Fruit fly (Drosophila melanogaster) whole organism, embryonic: ENCODE measurements around the gene CG17364.

Experiments
- BEAF-32 ChIP-seq: fragments of 200-800 bp; sonication (Bioruptor generic); optimal IDR thresholded peaks from 3 replicates; lab custom pipeline; 2017; ENCODE audit warnings: missing biosample characterization, missing genetic modification characterization, mild to moderate bottlenecking, moderate library complexity, missing genetic modification reagents
- CG10565 ChIP-seq: fragments of 200-800 bp; sonication (Bioruptor generic); optimal IDR thresholded peaks from 3 replicates; lab custom pipeline; 2016; ENCODE audit warnings: missing biosample characterization, mild to moderate bottlenecking, missing genetic modification characterization
- CG10654 ChIP-seq: fragments of 200-800 bp; sonication (Bioruptor generic); optimal IDR thresholded peaks from 2 replicates; lab custom pipeline; 2016; ENCODE audit warnings: missing biosample characterization, missing genetic modification characterization
- CG11085 ChIP-seq: fragments of 200-800 bp; sonication (Bioruptor generic); IDR thresholded peaks from 2 replicates; pipeline ENCODE4 v1.3.6; 2022; ENCODE audit warnings: missing biosample characterization, missing genetic modification characterization
- CG11093 ChIP-seq: fragments of 200-800 bp; sonication (Bioruptor generic); IDR thresholded peaks from 3 replicates; pipeline ENCODE4 v1.3.6; 2022; ENCODE audit warnings: missing biosample characterization, missing genetic modification characterization
- CG11398 ChIP-seq: fragments of 200-800 bp; sonication (Bioruptor generic); optimal IDR thresholded peaks from 2 replicates; lab custom pipeline; 2016; ENCODE audit warnings: missing biosample characterization, missing genetic modification characterization
- CG11560 ChIP-seq: fragments of 200-800 bp; sonication (Bioruptor generic); IDR thresholded peaks from 3 replicates; pipeline ENCODE4 v1.3.6; 2022; ENCODE audit warnings: missing biosample characterization, missing genetic modification characterization
- CG14965 ChIP-seq: fragments of 200-800 bp; sonication (Bioruptor generic); optimal IDR thresholded peaks from 2 replicates; lab custom pipeline; 2016; ENCODE audit warnings: missing biosample characterization, missing genetic modification characterization, borderline replicate concordance
- CG15696 ChIP-seq: fragments of 200-800 bp; sonication (Bioruptor generic); optimal IDR thresholded peaks from 2 replicates; lab custom pipeline; 2019; ENCODE audit warnings: missing biosample characterization, mild to moderate bottlenecking, missing genetic modification characterization, moderate library complexity
- CG16863 ChIP-seq: fragments of 200-800 bp; sonication (Bioruptor generic); optimal IDR thresholded peaks from 3 replicates; lab custom pipeline; 2016; ENCODE audit warnings: missing biosample characterization, missing genetic modification characterization
- CG1792 ChIP-seq: fragments of 200-800 bp; sonication (Bioruptor generic); optimal IDR thresholded peaks from 2 replicates; lab custom pipeline; 2016; ENCODE audit warnings: missing biosample characterization, missing genetic modification characterization
- CG2202 ChIP-seq: fragments of 200-800 bp; sonication (Bioruptor generic); optimal IDR thresholded peaks from 2 replicates; lab custom pipeline; 2018; ENCODE audit warnings: missing biosample characterization, mild to moderate bottlenecking, missing genetic modification characterization
- CG31365 ChIP-seq: fragments of 200-800 bp; sonication (Bioruptor generic); optimal IDR thresholded peaks from 2 replicates; lab custom pipeline; 2018; ENCODE audit warnings: missing biosample characterization, mild to moderate bottlenecking, missing genetic modification characterization
- CG32767 ChIP-seq: fragments of 200-800 bp; sonication (Bioruptor generic); IDR thresholded peaks from 2 replicates; pipeline ENCODE4 v1.3.6; 2022; ENCODE audit warnings: missing biosample characterization, missing genetic modification characterization
- CG42726 ChIP-seq: fragments of 200-800 bp; sonication (Bioruptor generic); IDR thresholded peaks from 2 replicates; pipeline ENCODE4 v1.3.6; 2022; ENCODE audit warnings: missing biosample characterization, missing genetic modification characterization; ENCODE audit not compliant: partially characterized antibody
- CG4328 ChIP-seq: fragments of 200-800 bp; sonication (Bioruptor generic); optimal IDR thresholded peaks from 3 replicates; lab custom pipeline; 2017; ENCODE audit warnings: missing biosample characterization, missing genetic modification reagents, missing genetic modification characterization
- CG6813 ChIP-seq: fragments of 200-800 bp; sonication (Bioruptor generic); optimal IDR thresholded peaks from 2 replicates; lab custom pipeline; 2017; ENCODE audit warnings: missing biosample characterization, missing genetic modification characterization, mild to moderate bottlenecking, moderate library complexity, missing genetic modification reagents
- CG7786 ChIP-seq: fragments of 200-800 bp; sonication (Bioruptor generic); optimal IDR thresholded peaks from 2 replicates; lab custom pipeline; 2016; ENCODE audit warnings: missing biosample characterization, missing genetic modification characterization
- CG8478 ChIP-seq: fragments of >200 bp; optimal IDR thresholded peaks from 2 replicates; lab custom pipeline; 2018
- CG9932 ChIP-seq: fragments of 200-800 bp; sonication (Bioruptor generic); IDR thresholded peaks from 2 replicates; pipeline ENCODE4 v1.3.6; 2022; ENCODE audit warnings: missing biosample characterization, missing genetic modification characterization
- D19B ChIP-seq: fragments of 200-800 bp; sonication (Bioruptor generic); optimal IDR thresholded peaks from 2 replicates; lab custom pipeline; 2017; ENCODE audit warnings: missing biosample characterization, mild to moderate bottlenecking, missing genetic modification characterization
- MBD-R2 ChIP-seq: fragments of 200-800 bp; sonication (Bioruptor generic); IDR thresholded peaks from 2 replicates; pipeline ENCODE4 v1.3.6; 2022; ENCODE audit warnings: missing biosample characterization, missing genetic modification characterization
- al ChIP-seq: fragments of 200-800 bp; sonication (Bioruptor generic); IDR thresholded peaks from 2 replicates; pipeline ENCODE4 v1.3.6; 2022; ENCODE audit warnings: missing biosample characterization, missing genetic modification characterization
- ap ChIP-seq: fragments of 200-800 bp; sonication (Bioruptor generic); IDR thresholded peaks from 2 replicates; pipeline ENCODE4 v1.3.6; 2022; ENCODE audit warnings: missing biosample characterization, missing genetic modification characterization
- bcd ChIP-seq: fragments of 200-800 bp; sonication (Bioruptor generic); optimal IDR thresholded peaks from 2 replicates; lab custom pipeline; 2017; ENCODE audit warnings: missing biosample characterization, mild to moderate bottlenecking, missing genetic modification characterization
- ci ChIP-seq: fragments of 200-800 bp; sonication (Bioruptor generic); IDR thresholded peaks from 3 replicates; pipeline ENCODE4 v1.3.6; 2022; ENCODE audit warnings: missing biosample characterization, missing genetic modification characterization
- croc ChIP-seq: fragments of 200-800 bp; sonication (Bioruptor generic); conservative IDR thresholded peaks from 3 replicates; pipeline ENCODE4 v1.3.6; 2022; ENCODE audit warnings: missing biosample characterization, missing genetic modification characterization
- danr ChIP-seq: fragments of 200-800 bp; sonication (Bioruptor generic); IDR thresholded peaks from 2 replicates; pipeline ENCODE4 v1.3.6; 2022; ENCODE audit warnings: missing biosample characterization, missing genetic modification characterization
- disco-r ChIP-seq: fragments of 200-800 bp; sonication (Bioruptor generic); optimal IDR thresholded peaks from 2 replicates; lab custom pipeline; 2016; ENCODE audit warnings: missing biosample characterization, missing genetic modification characterization
- dmrt99B ChIP-seq: fragments of 200-800 bp; sonication (Bioruptor generic); optimal IDR thresholded peaks from 2 replicates; lab custom pipeline; 2018; ENCODE audit warnings: missing biosample characterization, mild to moderate bottlenecking, missing genetic modification characterization, moderate library complexity
- dpn ChIP-seq, 2 experiments: fragments of 200-800 bp; sonication (Bioruptor generic); optimal IDR thresholded peaks; 3 replicates each; lab custom pipeline; 2016; ENCODE audit warnings: missing biosample characterization in 2 of 2, missing genetic modification characterization in 2 of 2
- fd102C ChIP-seq: fragments of 200-800 bp; sonication (Bioruptor generic); optimal IDR thresholded peaks from 2 replicates; lab custom pipeline; 2018; ENCODE audit warnings: missing biosample characterization, mild to moderate bottlenecking, missing genetic modification characterization, moderate library complexity
- ftz-f1 ChIP-seq: fragments of 200-800 bp; sonication (Bioruptor generic); optimal IDR thresholded peaks from 2 replicates; lab custom pipeline; 2016; ENCODE audit warnings: missing biosample characterization, missing genetic modification characterization
- gce ChIP-seq: fragments of 200-800 bp; sonication (Bioruptor generic); IDR thresholded peaks from 3 replicates; pipeline ENCODE4 v1.3.6; 2022; ENCODE audit warnings: missing biosample characterization, missing genetic modification characterization
- grau ChIP-seq: fragments of 200-800 bp; optimal IDR thresholded peaks from 3 replicates; lab custom pipeline; 2019; ENCODE audit warnings: missing biosample characterization, mild to moderate bottlenecking, missing genetic modification characterization, moderate library complexity
- grn ChIP-seq: fragments of 200-800 bp; sonication (Bioruptor generic); optimal IDR thresholded peaks from 3 replicates; lab custom pipeline; 2017; ENCODE audit warnings: missing biosample characterization, missing genetic modification characterization
- insv ChIP-seq, 2 experiments: fragments of 200-800 bp; sonication (Bioruptor generic); optimal IDR thresholded peaks; 3 replicates each; lab custom pipeline; 2016 to 2018; ENCODE audit warnings: missing biosample characterization in 2 of 2, missing genetic modification characterization in 2 of 2
- kah ChIP-seq: fragments of 200-800 bp; sonication (Bioruptor generic); optimal IDR thresholded peaks from 2 replicates; lab custom pipeline; 2018; ENCODE audit warnings: missing biosample characterization, mild to moderate bottlenecking, missing genetic modification characterization
- kay ChIP-seq: fragments of 200-800 bp; sonication (Bioruptor generic); optimal IDR thresholded peaks from 2 replicates; lab custom pipeline; 2016; ENCODE audit warnings: missing biosample characterization, missing genetic modification characterization
- klu ChIP-seq: fragments of 200-800 bp; sonication (Bioruptor generic); IDR thresholded peaks from 2 replicates; pipeline ENCODE4 v1.3.6; 2022; ENCODE audit warnings: missing biosample characterization, missing genetic modification characterization
- luna ChIP-seq: fragments of 200-800 bp; sonication (Bioruptor generic); optimal IDR thresholded peaks from 2 replicates; lab custom pipeline; 2016; ENCODE audit warnings: missing biosample characterization, missing genetic modification characterization
- p53 ChIP-seq: fragments of 200-800 bp; sonication (Bioruptor generic); optimal IDR thresholded peaks from 2 replicates; lab custom pipeline; 2016; ENCODE audit warnings: missing biosample characterization, missing genetic modification characterization
- pros ChIP-seq: fragments of 200-800 bp; sonication (Bioruptor generic); optimal IDR thresholded peaks from 3 replicates; lab custom pipeline; 2019; ENCODE audit warnings: missing biosample characterization, mild to moderate bottlenecking, missing genetic modification characterization, moderate library complexity
- row ChIP-seq: fragments of 200-800 bp; sonication (Bioruptor generic); IDR thresholded peaks from 3 replicates; pipeline ENCODE4 v1.3.6; 2022; ENCODE audit warnings: missing biosample characterization, missing genetic modification characterization
- run ChIP-seq: fragments of 200-800 bp; sonication (Bioruptor generic); optimal IDR thresholded peaks from 3 replicates; lab custom pipeline; 2018; ENCODE audit warnings: missing biosample characterization, mild to moderate bottlenecking, missing genetic modification characterization
- schlank ChIP-seq: fragments of 200-800 bp; sonication (Bioruptor generic); optimal IDR thresholded peaks from 2 replicates; lab custom pipeline; 2018; ENCODE audit warnings: missing biosample characterization, mild to moderate bottlenecking, missing genetic modification characterization
- scrt ChIP-seq: fragments of 200-800 bp; sonication (Bioruptor generic); optimal IDR thresholded peaks from 2 replicates; lab custom pipeline; 2018; ENCODE audit warnings: missing biosample characterization, mild to moderate bottlenecking, missing genetic modification characterization, moderate library complexity
- sr ChIP-seq: fragments of 200-800 bp; sonication (Bioruptor generic); IDR thresholded peaks from 3 replicates; pipeline ENCODE4 v1.3.6; 2022; ENCODE audit warnings: missing biosample characterization, missing genetic modification characterization
- tap ChIP-seq: fragments of 200-800 bp; optimal IDR thresholded peaks from 3 replicates; lab custom pipeline; 2019; ENCODE audit warnings: missing biosample characterization, mild to moderate bottlenecking, missing genetic modification characterization, moderate library complexity
- trem ChIP-seq: fragments of 200-800 bp; optimal IDR thresholded peaks from 3 replicates; lab custom pipeline; 2019; ENCODE audit warnings: missing biosample characterization, mild to moderate bottlenecking, missing genetic modification characterization, moderate library complexity
- tx ChIP-seq: fragments of 200-800 bp; sonication (Bioruptor generic); optimal IDR thresholded peaks from 2 replicates; lab custom pipeline; 2016; ENCODE audit warnings: missing biosample characterization, missing genetic modification characterization
- zf30C ChIP-seq: fragments of 200-800 bp; sonication (Bioruptor generic); optimal IDR thresholded peaks from 3 replicates; lab custom pipeline; 2018; ENCODE audit warnings: missing biosample characterization, mild to moderate bottlenecking, missing genetic modification characterization

CG17364 gene

dm6 chr3L:14002524-14003135 is 9.4 kb upstream of the CG17364 start (continued):
- no peak for TF ChIP-seq danr (GFP tag; lab: Robert Waterston, UW)
- no peak for TF ChIP-seq CG9932 (GFP tag; lab: Robert Waterston, UW)
- 0 out of 2 replicates have a peak, but pooled peaks have one; percentile 46 for TF ChIP-seq CG42726 (GFP tag; lab: Robert Waterston, UW)
- TF ChIP-seq CG32767 = peak; percentile 74
- TF ChIP-seq CG11398 (GFP tag; lab: Kevin White, UChicago) = no peak
- no peak for TF ChIP-seq CG6813 (GFP tag; lab: Kevin White, UChicago)
- TF ChIP-seq CG4328 (GFP tag; lab: Kevin White, UChicago) = no peak
- no peak for TF ChIP-seq ap (GFP tag; lab: Robert Waterston, UW)
- 0 out of 3 replicates have a peak, but pooled peaks have one; percentile 42 for TF ChIP-seq ci (GFP tag; lab: Robert Waterston, UW)
- no peak for TF ChIP-seq CG8478
- no peak for TF ChIP-seq kay (GFP tag; lab: Kevin White, UChicago)
- no peak for TF ChIP-seq CG15696 (tag; lab: Kevin White, UChicago)
- no peak for TF ChIP-seq disco-r
- no peak for TF ChIP-seq kah (GFP tag; lab: Kevin White, UChicago)
- no peak for TF ChIP-seq tx (GFP tag; lab: Kevin White, UChicago)
- TF ChIP-seq p53 (GFP tag; lab: Kevin White, UChicago) = no peak
- TF ChIP-seq croc (GFP tag; lab: Robert Waterston, UW) = no peak
- no peak for TF ChIP-seq grn
- no peak for TF ChIP-seq luna (GFP tag; lab: Kevin White, UChicago)
- TF ChIP-seq zf30C (GFP tag; lab: Kevin White, UChicago) = no peak
- TF ChIP-seq tap (tag; lab: Kevin White, UChicago) = no peak
- peak; percentile 98 for TF ChIP-seq trem
- TF ChIP-seq scrt (GFP tag; lab: Kevin White, UChicago) = no peak
- TF ChIP-seq schlank (tag; lab: Kevin White, UChicago) = no peak
- no peak for TF ChIP-seq dmrt99B
- TF ChIP-seq CG10565 (GFP tag; lab: Kevin White, UChicago) = no peak
- TF ChIP-seq BEAF-32 = peak; percentile 13
- TF ChIP-seq sr = no peak
- TF ChIP-seq gce (GFP tag; lab: Robert Waterston, UW) = no peak
- no peak for TF ChIP-seq CG11085 (GFP tag; lab: Robert Waterston, UW)
- TF ChIP-seq CG7786 (GFP tag; lab: Kevin White, UChicago) = no peak
- TF ChIP-seq D19B (GFP tag; lab: Kevin White, UChicago) = no peak
- TF ChIP-seq dpn (GFP tag; optimal IDR thresholded peaks at IDR 0.05; lab: Kevin White, UChicago) = no peak
- TF ChIP-seq klu (GFP tag; lab: Robert Waterston, UW) = no peak
- TF ChIP-seq row (GFP tag; lab: Robert Waterston, UW) = peak; percentile 16; the same call in 1 of the 3 replicates
- TF ChIP-seq bcd (GFP tag; lab: Kevin White, UChicago) = no peak
- no peak for TF ChIP-seq CG11560 (tag; lab: Robert Waterston, UW)
- TF ChIP-seq CG2202 = no peak
- TF ChIP-seq CG31365 (tag; lab: Kevin White, UChicago) = no peak
- no peak for TF ChIP-seq CG10654 (GFP tag; lab: Kevin White, UChicago)
- no peak for TF ChIP-seq ftz-f1
- no peak for TF ChIP-seq CG11093 (GFP tag; lab: Robert Waterston, UW)
- no peak for TF ChIP-seq insv (GFP tag; optimal IDR thresholded peaks at IDR 0.05; lab: Kevin White, UChicago)
- TF ChIP-seq CG1792 (GFP tag; lab: Kevin White, UChicago) = no peak
- TF ChIP-seq pros (GFP tag; lab: Kevin White, UChicago) = peak; percentile 2
- no peak for TF ChIP-seq run (tag; lab: Kevin White, UChicago)
- TF ChIP-seq al (GFP tag; lab: Robert Waterston, UW) = no peak
- TF ChIP-seq grau (tag; lab: Kevin White, UChicago) = peak; percentile 6
- TF ChIP-seq MBD-R2 (GFP tag; lab: Robert Waterston, UW) = peak; percentile 42; the same call in 1 of the 2 replicates
- TF ChIP-seq CG16863 = no peak
- no peak for TF ChIP-seq fd102C
- no peak for TF ChIP-seq CG14965 (GFP tag; lab: Kevin White, UChicago)
